Fruit fly (Drosophila melanogaster) S2 (cell line): ENCODE measurements around the gene CG42728.

Experiments used
- CG8478 ChIP-seq: fragments of >200 bp; optimal IDR thresholded peaks from 2 replicates; lab custom pipeline; 2018
- CTCF ChIP-seq, 2 experiments: fragments of >200 bp; optimal IDR thresholded peaks; 2 replicates each; lab custom pipeline; 2018

dm6 chr3L:15504687-15505086, 23.3 kb downstream of the CG42728 start, which contains the start of gene CG7857:
- TF ChIP-seq CG8478 (no peak), CTCF (optimal IDR thresholded peaks at IDR 0.05; lab: Kevin White, UChicago) (no peak)
